Worm (Caenorhabditis elegans): Measurements from ENCODE around the gene mif-4.

DNA sequence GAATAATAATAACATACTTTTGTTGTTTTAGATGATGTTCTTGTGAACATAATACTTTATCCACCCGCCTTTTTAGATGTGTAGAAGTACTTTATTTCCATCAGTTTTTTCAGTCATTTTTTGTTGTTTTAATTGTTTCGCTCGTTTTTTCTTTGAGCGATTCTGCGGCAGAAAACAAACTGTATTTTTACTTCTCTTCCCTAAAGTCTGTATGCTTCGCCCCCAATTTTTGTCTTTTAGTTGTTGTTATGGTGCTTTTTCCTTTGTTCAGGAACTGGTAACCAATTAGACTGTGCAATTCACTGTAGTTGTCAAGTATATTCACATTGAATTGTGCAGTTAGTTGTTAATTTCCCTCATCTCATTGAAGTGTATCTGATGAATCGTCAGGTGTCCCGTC, 10.0 kb downstream of the mif-4 start:
- TF ChIP-seq hif-1 (tag; optimal IDR thresholded peaks at IDR 0.05) (no peak), ces-1 (GFP tag; optimal IDR thresholded peaks at IDR 0.05) (no peak), lin-15B (tag; optimal IDR thresholded peaks at IDR 0.05) (no peak)
